Fruit fly (Drosophila melanogaster) whole organism: ENCODE data around the gene CG7407.

ENCODE experiments used
- CG8478 ChIP-seq: fragments of >200 bp; optimal IDR thresholded peaks from 2 replicates; lab custom pipeline; 2018; ENCODE audit warnings: inconsistent platforms
- EcR ChIP-seq, 2 experiments: fragments of >200 bp; optimal IDR thresholded peaks; 2 replicates each; lab custom pipeline; 2017; ENCODE audit warnings: missing biosample characterization in 2 of 2, missing genetic modification characterization in 2 of 2, missing genetic modification reagents in 2 of 2
- psq ChIP-seq: fragments of >200 bp; optimal IDR thresholded peaks from 2 replicates; lab custom pipeline; 2017

DNA sequence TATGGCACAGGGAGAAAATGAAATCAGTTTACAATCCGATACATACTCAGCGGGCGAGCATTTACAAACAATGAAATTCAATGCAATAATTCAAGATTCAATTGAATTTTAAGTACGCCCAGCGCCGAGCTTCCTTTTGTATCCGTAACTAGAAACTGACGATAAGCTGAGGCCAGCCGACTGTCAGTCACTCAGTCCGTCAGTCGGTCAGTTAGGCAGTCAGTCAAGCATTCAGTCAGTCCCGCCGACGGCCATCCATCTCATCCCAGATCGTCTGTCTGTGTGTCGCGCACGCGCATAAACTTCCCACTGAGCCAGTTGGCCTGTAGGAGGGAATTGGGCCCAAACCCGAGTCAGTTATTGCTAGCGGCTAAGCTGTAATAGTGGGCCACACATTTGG lies 3.8 kb upstream of the CG7407 start:
- TF ChIP-seq CG8478 (no peak), psq (lab: Kevin White, UChicago) (no peak), EcR (GFP tag; optimal IDR thresholded peaks at IDR 0.05; lab: Kevin White, UChicago) (no peak)
